Worm (Caenorhabditis elegans) whole organism, young adult: Measurements from ENCODE around the gene fcmt-1.

Experiments
- B0035.1 ChIP-seq: sonication (generic microtip); optimal IDR thresholded peaks from 2 replicates; lab custom pipeline; 2016; ENCODE audit warnings: missing genetic modification characterization, mild to moderate bottlenecking, missing compliant biosample characterization, missing genotype, missing genetic modification reagents
- B0336.3 ChIP-seq: fragments of 200-800 bp; sonication (Bioruptor generic); IDR thresholded peaks from 2 replicates; pipeline ENCODE4 v1.3.6; 2022; ENCODE audit warnings: missing genetic modification characterization, missing compliant biosample characterization
- C17E4.6 ChIP-seq: fragments of 200-800 bp; sonication (Bioruptor generic); IDR thresholded peaks from 2 replicates; pipeline ENCODE4 v1.3.6; 2022; ENCODE audit warnings: missing genetic modification reagents, missing genetic modification characterization, missing compliant biosample characterization
- F37B4.10 ChIP-seq: fragments of 200-800 bp; sonication (Bioruptor generic); IDR thresholded peaks from 2 replicates; pipeline ENCODE4 v1.3.6; 2022; ENCODE audit warnings: missing genetic modification characterization, missing compliant biosample characterization
- F52B5.7 ChIP-seq: sonication (generic microtip); optimal IDR thresholded peaks from 2 replicates; lab custom pipeline; 2016; ENCODE audit warnings: mild to moderate bottlenecking, missing genetic modification characterization, missing compliant biosample characterization
- F57C9.4 ChIP-seq: sonication (generic microtip); optimal IDR thresholded peaks from 2 replicates; lab custom pipeline; 2017; ENCODE audit warnings: mild to moderate bottlenecking, missing genetic modification characterization, missing compliant biosample characterization
- T26A5.8 ChIP-seq: sonication (generic microtip); optimal IDR thresholded peaks from 2 replicates; lab custom pipeline; 2016; ENCODE audit warnings: missing genetic modification characterization, missing compliant biosample characterization
- Y79H2A.3 ChIP-seq: fragments of 200-800 bp; sonication (Bioruptor generic); conservative IDR thresholded peaks from 2 replicates; pipeline ENCODE4 v1.3.6; 2022; ENCODE audit warnings: missing genetic modification reagents, missing genetic modification characterization, missing compliant biosample characterization
- ama-1 ChIP-seq, 3 experiments: fragments of 150-350 bp in 1 of 3; sonication (generic microtip) in 2 of 3; optimal IDR thresholded peaks; 2 replicates each; lab custom pipeline; 2014 to 2018; ENCODE audit warnings: missing biosample characterization in 2 of 3, missing genetic modification characterization in 2 of 3, missing genetic modification reagents in 2 of 3
- athp-1 ChIP-seq: sonication (generic microtip); optimal IDR thresholded peaks from 2 replicates; lab custom pipeline; 2017; ENCODE audit warnings: mild to moderate bottlenecking, missing genetic modification characterization, missing compliant biosample characterization
- attf-5 ChIP-seq: fragments of 200-800 bp; sonication (Bioruptor generic); optimal IDR thresholded peaks from 2 replicates; lab custom pipeline; 2018; ENCODE audit warnings: mild to moderate bottlenecking, missing genetic modification characterization, missing compliant biosample characterization
- attf-6 ChIP-seq: fragments of 200-800 bp; sonication (Bioruptor generic); IDR thresholded peaks from 2 replicates; pipeline ENCODE4 v1.3.6; 2022; ENCODE audit warnings: missing genetic modification reagents, missing genetic modification characterization, missing compliant biosample characterization
- cebp-1 ChIP-seq, 2 experiments: fragments of 200-800 bp in 1 of 2; sonication (Bioruptor generic) in 1 of 2; sonication (generic microtip) in 1 of 2; IDR thresholded peaks in 1 of 2; optimal IDR thresholded peaks in 1 of 2; 2 replicates each; pipeline versions ENCODE4 v1.3.6 to Lab custom; 2017 to 2022; ENCODE audit warnings: missing compliant biosample characterization in 2 of 2, missing genetic modification characterization in 2 of 2, mild to moderate bottlenecking in 1 of 2, missing genetic modification reagents in 1 of 2, moderate library complexity in 1 of 2
- cebp-2 ChIP-seq: fragments of 200-800 bp; sonication (Bioruptor generic); IDR thresholded peaks from 2 replicates; pipeline ENCODE4 v1.3.6; 2022; ENCODE audit warnings: missing genetic modification characterization, missing compliant biosample characterization
- ceh-100 ChIP-seq: fragments of 200-800 bp; sonication (Bioruptor generic); IDR thresholded peaks from 2 replicates; pipeline ENCODE4 v1.3.6; 2022; ENCODE audit warnings: missing genetic modification reagents, missing genetic modification characterization, missing compliant biosample characterization
- dox-1 ChIP-seq: fragments of 200-800 bp; sonication (Bioruptor generic); IDR thresholded peaks from 2 replicates; pipeline ENCODE4 v1.3.6; 2022; ENCODE audit warnings: missing genetic modification reagents, missing genetic modification characterization, missing compliant biosample characterization
- dpff-1 ChIP-seq: sonication (generic microtip); optimal IDR thresholded peaks from 2 replicates; lab custom pipeline; 2017; ENCODE audit warnings: mild to moderate bottlenecking, missing genetic modification characterization, missing compliant biosample characterization
- efl-1 ChIP-seq: fragments of 150-350 bp; optimal IDR thresholded peaks from 2 replicates; lab custom pipeline; 2014; ENCODE audit warnings: missing biosample characterization, missing genetic modification reagents, missing genetic modification characterization
- egl-18 ChIP-seq: fragments of 200-800 bp; sonication (Bioruptor generic); IDR thresholded peaks from 2 replicates; pipeline ENCODE4 v1.3.6; 2022; ENCODE audit warnings: missing genetic modification reagents, missing genetic modification characterization, missing compliant biosample characterization
- egl-44 ChIP-seq: fragments of 200-800 bp; sonication (Bioruptor generic); IDR thresholded peaks from 2 replicates; pipeline ENCODE4 v1.3.6; 2022; ENCODE audit warnings: missing genetic modification reagents, missing genetic modification characterization, missing compliant biosample characterization
- ekl-4 ChIP-seq: fragments of 200-800 bp; sonication (Bioruptor generic); IDR thresholded peaks from 2 replicates; pipeline ENCODE4 v1.3.6; 2022; ENCODE audit warnings: missing genetic modification reagents, missing genetic modification characterization, missing compliant biosample characterization
- hmg-1.2 ChIP-seq: fragments of 200-800 bp; sonication (Bioruptor generic); IDR thresholded peaks from 2 replicates; pipeline ENCODE4 v1.3.6; 2022; ENCODE audit warnings: missing genetic modification reagents, missing genetic modification characterization, missing compliant biosample characterization
- lsl-1 ChIP-seq: fragments of 200-800 bp; sonication (Bioruptor generic); optimal IDR thresholded peaks from 2 replicates; lab custom pipeline; 2018; ENCODE audit warnings: mild to moderate bottlenecking, missing genetic modification characterization, moderate library complexity, missing compliant biosample characterization
- madf-6 ChIP-seq: fragments of 200-800 bp; sonication (Bioruptor generic); IDR thresholded peaks from 2 replicates; pipeline ENCODE4 v1.3.6; 2022; ENCODE audit warnings: missing genetic modification reagents, missing genetic modification characterization, missing compliant biosample characterization
- madf-8 ChIP-seq: fragments of 200-800 bp; sonication (Bioruptor generic); conservative IDR thresholded peaks from 2 replicates; pipeline ENCODE4 v1.3.6; 2022; ENCODE audit warnings: missing genetic modification reagents, missing genetic modification characterization, missing compliant biosample characterization
- mcd-1 ChIP-seq: fragments of 200-800 bp; sonication (Bioruptor generic); IDR thresholded peaks from 2 replicates; pipeline ENCODE4 v1.3.6; 2022; ENCODE audit warnings: missing genetic modification reagents, missing genetic modification characterization, missing compliant biosample characterization
- nfya-2 ChIP-seq: fragments of 200-800 bp; sonication (Bioruptor generic); IDR thresholded peaks from 2 replicates; pipeline ENCODE4 v1.3.6; 2022; ENCODE audit warnings: missing genetic modification reagents, missing genetic modification characterization, missing compliant biosample characterization
- nhr-120 ChIP-seq: fragments of 200-800 bp; sonication (Bioruptor generic); IDR thresholded peaks from 2 replicates; pipeline ENCODE4 v1.3.6; 2022; ENCODE audit warnings: missing genetic modification characterization, missing compliant biosample characterization
- pbrm-1 ChIP-seq: fragments of 200-800 bp; sonication (Bioruptor generic); IDR thresholded peaks from 2 replicates; pipeline ENCODE4 v1.3.6; 2022; ENCODE audit warnings: missing genetic modification reagents, missing genetic modification characterization, missing compliant biosample characterization
- rec-8 ChIP-seq, 2 experiments: sonication (generic microtip); optimal IDR thresholded peaks; 2 replicates each; lab custom pipeline; 2016; ENCODE audit warnings: mild to moderate bottlenecking in 2 of 2, missing genetic modification characterization in 2 of 2, missing genetic modification reagents in 2 of 2, missing genotype in 2 of 2, missing biosample characterization in 1 of 2, missing compliant biosample characterization in 1 of 2, moderate library complexity in 1 of 2
- sdz-38 ChIP-seq: sonication (generic microtip); optimal IDR thresholded peaks from 2 replicates; lab custom pipeline; 2016; ENCODE audit warnings: missing genotype, missing genetic modification characterization, missing compliant biosample characterization
- snpc-1.3 ChIP-seq: sonication (generic microtip); optimal IDR thresholded peaks from 2 replicates; lab custom pipeline; 2017; ENCODE audit warnings: missing genetic modification characterization, mild to moderate bottlenecking, missing compliant biosample characterization, antibody characterized with exemption, moderate library complexity, missing genotype, missing genetic modification reagents; ENCODE audit not compliant: insufficient read depth
- zfh-2 ChIP-seq: fragments of 200-800 bp; sonication (Bioruptor generic); conservative IDR thresholded peaks from 2 replicates; pipeline ENCODE4 v1.3.6; 2022; ENCODE audit warnings: missing genetic modification reagents, missing genetic modification characterization, missing compliant biosample characterization
- zim-3 ChIP-seq: sonication (generic microtip); optimal IDR thresholded peaks from 2 replicates; lab custom pipeline; 2017; ENCODE audit warnings: mild to moderate bottlenecking, missing genetic modification characterization, moderate library complexity, missing compliant biosample characterization
- ztf-25 ChIP-seq: fragments of 200-800 bp; sonication (Bioruptor generic); IDR thresholded peaks from 2 replicates; pipeline ENCODE4 v1.3.6; 2022; ENCODE audit warnings: missing genetic modification reagents, missing genetic modification characterization, missing compliant biosample characterization
- ztf-6 ChIP-seq: fragments of 200-800 bp; sonication (Bioruptor generic); IDR thresholded peaks from 2 replicates; pipeline ENCODE4 v1.3.6; 2022; ENCODE audit warnings: missing genetic modification reagents, missing genetic modification characterization, missing compliant biosample characterization

fcmt-1 gene

DNA sequence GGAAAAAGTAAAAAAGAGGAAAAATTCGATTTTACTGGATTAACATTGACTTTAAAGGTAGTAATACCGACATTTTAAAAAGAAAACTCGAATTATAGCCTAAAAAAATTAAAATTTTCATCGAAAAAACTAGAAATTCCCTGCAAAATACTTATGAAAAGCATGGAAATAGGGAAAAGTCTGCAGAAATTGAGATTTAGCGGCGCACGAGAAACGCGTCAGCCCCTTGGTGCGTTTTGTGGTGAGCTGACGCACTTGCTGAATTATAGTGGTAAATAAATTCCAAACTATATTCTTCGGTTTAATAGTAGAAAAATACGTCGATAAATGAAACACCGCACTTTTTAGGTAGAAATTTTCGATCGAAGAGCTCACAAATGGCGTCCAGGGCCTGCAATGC lies 14.9 kb downstream of the fcmt-1 start (continued):
- TF ChIP-seq C17E4.6 (GFP tag; lab: Robert Waterston, UW) (no peak), dox-1 (GFP tag; lab: Robert Waterston, UW) (peak; percentile 35; the same call in 1 of the 2 replicates), efl-1 (GFP tag; lab: Kevin White, UChicago) (peak; percentile 15), lsl-1 (GFP tag; lab: Kevin White, UChicago) (no peak)

DNA sequence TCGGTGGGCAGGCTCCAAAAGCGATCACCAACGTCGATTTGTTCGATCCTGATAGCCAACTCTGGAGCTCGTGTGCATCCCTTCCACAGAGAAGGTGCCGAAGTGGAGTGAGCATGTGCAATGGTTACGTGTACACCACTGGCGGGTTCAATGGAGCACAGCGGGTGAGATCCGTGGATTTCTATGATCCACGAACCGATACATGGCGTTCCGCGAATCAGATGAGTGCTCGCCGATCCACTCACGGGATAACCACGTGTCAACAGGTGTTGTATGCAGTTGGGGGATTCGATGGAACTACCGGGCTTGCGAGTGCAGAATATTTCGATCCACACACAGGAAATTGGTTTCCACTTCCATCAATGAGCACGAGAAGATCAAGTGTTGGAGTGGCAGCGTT lies 18.5 kb downstream of the fcmt-1 start:
- TF ChIP-seq snpc-1.3 (tag; lab: Kevin White, UChicago) (no peak), ztf-25 (GFP tag; lab: Robert Waterston, UW) (0 out of 2 replicates have a peak, but pooled peaks have one; percentile 46), Y79H2A.3 (GFP tag; lab: Robert Waterston, UW) (0 out of 2 replicates have a peak, but pooled peaks have one; percentile 8), attf-6 (GFP tag; lab: Robert Waterston, UW) (0 out of 2 replicates have a peak, but pooled peaks have one; percentile 23), rec-8 (tag; optimal IDR thresholded peaks at IDR 0.05; lab: Kevin White, UChicago) (no peak), zfh-2 (GFP tag; lab: Robert Waterston, UW) (peak; percentile 71), ztf-6 (GFP tag; lab: Robert Waterston, UW) (no peak), B0336.3 (GFP tag; lab: Robert Waterston, UW) (peak; percentile 76), mcd-1 (GFP tag; lab: Robert Waterston, UW) (no peak), sdz-38 (tag; lab: Kevin White, UChicago) (no peak), cebp-2 (GFP tag; lab: Robert Waterston, UW) (no peak), ama-1 (optimal IDR thresholded peaks at IDR 0.05; lab: Kevin White, UChicago) (no peak), ama-1 (GFP tag; optimal IDR thresholded peaks at IDR 0.05; lab: Kevin White, UChicago) (no peak), athp-1 (peak; percentile 27), attf-5 (GFP tag; lab: Kevin White, UChicago) (peak; percentile 0), F52B5.7 (tag; lab: Kevin White, UChicago) (peak; percentile 46), nfya-2 (0 out of 2 replicates have a peak, but pooled peaks have one; percentile 39), cebp-1 (GFP tag; IDR thresholded peaks at IDR 0.05; lab: Robert Waterston, UW) (no peak), cebp-1 (tag; optimal IDR thresholded peaks at IDR 0.05; lab: Kevin White, UChicago) (peak; percentile 5), ekl-4 (0 out of 2 replicates have a peak, but pooled peaks have one; percentile 17), C17E4.6 (GFP tag; lab: Robert Waterston, UW) (no peak), egl-44 (no peak), zim-3 (tag; lab: Kevin White, UChicago) (peak; percentile 9), hmg-1.2 (GFP tag; lab: Robert Waterston, UW) (0 out of 2 replicates have a peak, but pooled peaks have one; percentile 6), madf-6 (GFP tag; lab: Robert Waterston, UW) (peak; percentile 44), pbrm-1 (no peak), F37B4.10 (GFP tag; lab: Robert Waterston, UW) (no peak), efl-1 (GFP tag; lab: Kevin White, UChicago) (no peak), B0035.1 (tag; lab: Kevin White, UChicago) (no peak), T26A5.8 (no peak)

DNA sequence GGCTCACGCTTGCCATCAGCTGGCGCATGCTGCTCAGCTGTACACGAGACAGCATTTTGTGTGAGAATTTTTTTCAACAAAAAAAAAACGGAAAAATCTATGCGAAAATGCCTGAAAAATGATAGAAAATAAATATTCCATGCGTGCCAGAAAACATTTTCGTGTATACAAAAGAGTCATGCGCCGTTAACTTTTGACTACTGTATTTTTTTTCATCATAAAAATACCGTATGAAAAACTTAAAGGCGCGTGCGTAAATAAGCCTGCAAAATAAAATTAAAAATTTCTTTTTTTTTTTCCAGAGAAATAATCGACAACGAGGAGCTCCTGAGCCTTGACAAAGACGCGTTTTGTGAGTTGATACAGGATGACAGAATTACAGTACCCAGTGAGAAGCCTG lies 19.4 kb downstream of the fcmt-1 start:
- TF ChIP-seq nhr-120 (no peak), madf-8 (GFP tag; lab: Robert Waterston, UW) (peak; percentile 59), egl-18 (no peak), dpff-1 (tag; lab: Kevin White, UChicago) (no peak), lsl-1 (GFP tag; lab: Kevin White, UChicago) (peak; percentile 59), F57C9.4 (tag; lab: Kevin White, UChicago) (no peak), ztf-6 (GFP tag; lab: Robert Waterston, UW) (no peak), sdz-38 (tag; lab: Kevin White, UChicago) (no peak), ceh-100 (GFP tag; lab: Robert Waterston, UW) (no peak)
